Worm (Caenorhabditis elegans): ENCODE data around the gene C06A1.3.
A peak's percentile ranks its signal among the peaks of the same experiment; 100 is the strongest.

Gene C06A1.3

DNA sequence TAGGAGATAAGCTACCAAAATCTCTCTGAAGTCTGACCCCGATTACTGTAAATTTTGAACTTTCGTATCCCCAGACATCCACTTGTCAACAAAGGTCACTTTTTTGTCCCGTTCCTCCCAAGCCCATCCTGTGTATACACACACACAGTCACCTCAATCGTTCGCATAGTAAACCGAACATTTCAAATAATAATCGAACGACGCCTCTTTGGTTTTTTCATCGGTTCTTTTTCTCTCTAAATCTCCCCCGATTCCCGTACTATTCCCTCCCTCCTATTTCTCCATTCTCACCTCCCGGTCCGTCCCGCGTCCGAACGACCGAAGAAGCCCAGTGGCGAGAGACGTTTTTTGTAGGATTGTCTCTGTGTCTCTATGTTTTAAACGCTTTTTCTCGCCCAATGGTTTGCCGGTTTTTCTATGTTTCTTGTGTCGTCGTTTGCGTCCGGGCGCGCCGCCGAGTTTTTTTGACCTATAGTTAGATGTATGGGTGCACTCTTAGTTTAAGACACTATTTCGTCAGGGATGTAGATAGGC, 42.8 kb upstream of the C06A1.3 start (continued):
- TF ChIP-seq aly-2 (tag; optimal IDR thresholded peaks at IDR 0.05) (no peak), ctbp-1 (GFP tag; IDR thresholded peaks at IDR 0.05) (no peak), mxl-3 (GFP tag; optimal IDR thresholded peaks at IDR 0.05) (no peak), lin-13 (GFP tag; optimal IDR thresholded peaks at IDR 0.05) (no peak), unc-39 (tag; optimal IDR thresholded peaks at IDR 0.05) (no peak), attf-4 (tag; optimal IDR thresholded peaks at IDR 0.05) (no peak), mes-2 (tag; optimal IDR thresholded peaks at IDR 0.05; ENCODE audit: poor library complexity, severe bottlenecking) (no peak)

DNA sequence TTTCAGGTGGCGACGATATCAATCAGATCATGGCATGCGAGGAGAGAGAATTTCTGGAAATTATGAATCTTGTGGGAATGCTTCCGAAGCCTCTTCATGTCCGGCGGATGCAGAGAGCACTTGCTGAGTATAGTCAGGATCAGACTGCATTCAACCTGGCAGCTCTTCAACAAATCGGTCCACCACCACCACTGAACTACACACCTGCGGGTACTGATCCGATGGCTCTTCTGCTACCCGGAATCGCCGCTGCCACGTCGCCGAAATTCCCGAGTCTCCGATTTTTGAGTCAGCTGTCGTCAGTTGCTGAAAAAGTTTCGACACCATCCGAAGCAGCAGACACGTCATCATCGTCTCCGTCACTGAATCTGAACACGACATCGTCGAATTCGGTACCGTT, 41.2 kb upstream of the C06A1.3 start:
- TF ChIP-seq zfp-2 (tag; optimal IDR thresholded peaks at IDR 0.05) (no peak), ZK546.5 (tag; optimal IDR thresholded peaks at IDR 0.05) (no peak), nhr-42 (GFP tag; IDR thresholded peaks at IDR 0.05) (0 out of 2 replicates have a peak, but pooled peaks have one; percentile 47), ces-1 (GFP tag; optimal IDR thresholded peaks at IDR 0.05) (no peak), D1046.2 (GFP tag; IDR thresholded peaks at IDR 0.05) (0 out of 2 replicates have a peak, but pooled peaks have one; percentile 39), set-16 (GFP tag; IDR thresholded peaks at IDR 0.05) (peak; percentile 56), attf-4 (tag; optimal IDR thresholded peaks at IDR 0.05) (no peak)

- no peak for TF ChIP-seq F37D6.2 (tag; optimal IDR thresholded peaks at IDR 0.05)
- no peak for TF ChIP-seq mdl-1 (tag; optimal IDR thresholded peaks at IDR 0.05)
- peak; percentile 74 for TF ChIP-seq set-16 (GFP tag; IDR thresholded peaks at IDR 0.05)
- no peak for TF ChIP-seq dpl-1 (GFP tag; optimal IDR thresholded peaks at IDR 0.05)
- no peak for TF ChIP-seq ama-1 (optimal IDR thresholded peaks at IDR 0.05)
- no peak for TF ChIP-seq pqm-1 (tag; optimal IDR thresholded peaks at IDR 0.05)
- TF ChIP-seq T20F7.1 (GFP tag; optimal IDR thresholded peaks at IDR 0.05) = no peak
- 0 out of 2 replicates have a peak, but pooled peaks have one; percentile 30 for TF ChIP-seq egl-43 (GFP tag; IDR thresholded peaks at IDR 0.05)
- no peak for TF ChIP-seq daf-8 (GFP tag; IDR thresholded peaks at IDR 0.05)
- no peak for TF ChIP-seq T26A8.4 (GFP tag; IDR thresholded peaks at IDR 0.05)
- no peak for TF ChIP-seq pha-4 (GFP tag; IDR thresholded peaks at IDR 0.05)
- TF ChIP-seq pha-4 (tag; optimal IDR thresholded peaks at IDR 0.05) = no peak
- TF ChIP-seq F44E2.7 (GFP tag; IDR thresholded peaks at IDR 0.05) = no peak
- no peak for TF ChIP-seq ceh-62 (tag; optimal IDR thresholded peaks at IDR 0.05)
- TF ChIP-seq nhr-6 (tag; optimal IDR thresholded peaks at IDR 0.05) = no peak
- TF ChIP-seq lim-7 (GFP tag; IDR thresholded peaks at IDR 0.05) = no peak
Observed at ce11 chrII:10531604-10532003, 40.5 kb upstream of the C06A1.3 start.

DNA sequence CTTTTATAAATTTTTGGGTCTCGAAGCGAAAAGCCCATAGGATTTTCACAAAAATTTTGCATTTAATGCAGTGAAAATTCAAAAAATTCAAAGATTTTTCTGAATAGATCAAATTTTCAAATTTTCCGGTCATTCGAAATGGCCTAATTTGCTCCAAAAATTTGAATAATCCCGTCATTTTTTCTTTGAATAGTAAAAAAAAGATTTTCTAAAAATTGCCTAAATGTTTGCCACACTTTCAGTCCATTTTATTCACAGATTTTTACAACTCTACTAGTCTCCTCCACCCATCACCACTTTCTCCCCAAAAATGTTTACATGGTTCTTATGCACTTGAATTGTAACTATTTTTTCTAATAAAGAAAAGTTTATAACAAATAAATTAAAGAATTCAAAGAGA, 38.1 kb upstream of the C06A1.3 start:
- TF ChIP-seq lin-29 (GFP tag; IDR thresholded peaks at IDR 0.05) (no peak), aha-1 (tag) (peak; percentile 94), ces-1 (GFP tag; optimal IDR thresholded peaks at IDR 0.05) (no peak), ctbp-1 (GFP tag; IDR thresholded peaks at IDR 0.05) (no peak)

- TF ChIP-seq hif-1 (tag; optimal IDR thresholded peaks at IDR 0.05) = no peak
- TF ChIP-seq lim-7 (GFP tag; IDR thresholded peaks at IDR 0.05) = no peak
- no peak for TF ChIP-seq nhr-11 (tag; optimal IDR thresholded peaks at IDR 0.05)
- no peak for TF ChIP-seq lin-29 (GFP tag; IDR thresholded peaks at IDR 0.05)
- TF ChIP-seq nhr-237 (tag; optimal IDR thresholded peaks at IDR 0.05) = no peak
- no peak for TF ChIP-seq mes-2 (tag; optimal IDR thresholded peaks at IDR 0.05; ENCODE audit: poor library complexity, severe bottlenecking)
- no peak for TF ChIP-seq F10B5.3 (tag; optimal IDR thresholded peaks at IDR 0.05)
- TF ChIP-seq ctbp-1 (GFP tag; IDR thresholded peaks at IDR 0.05) = no peak
- no peak for TF ChIP-seq egl-27 (tag; optimal IDR thresholded peaks at IDR 0.05)
- TF ChIP-seq zfp-2 (tag; optimal IDR thresholded peaks at IDR 0.05) = no peak
Observed at ce11 chrII:10537571-10537970, 34.5 kb upstream of the C06A1.3 start, which contains the start of gene R166.2. TSS of gene R166.2 (minus strand) at chrII:10537671.

Data from whole organism, L4 larva.